Worm (Caenorhabditis elegans): ENCODE results near the gene K03H1.13.
A peak's percentile ranks its signal among the peaks of the same experiment; 100 is the strongest.

Gene K03H1.13

ce11 chrIII:9905307-9905706 is 44.8 kb downstream of the K03H1.13 start:
- TF ChIP-seq lin-15B (tag; optimal IDR thresholded peaks at IDR 0.05) (peak; percentile 24), ama-1 (optimal IDR thresholded peaks at IDR 0.05) (peak; percentile 49), hmg-11 (tag; optimal IDR thresholded peaks at IDR 0.05) (peak; percentile 35), snpc-4 (tag; optimal IDR thresholded peaks at IDR 0.05) (no peak), nfya-1 (tag; optimal IDR thresholded peaks at IDR 0.05; ENCODE audit: insufficient read depth) (peak; percentile 52), ceh-16 (tag; optimal IDR thresholded peaks at IDR 0.05) (no peak), fkh-10 (GFP tag; optimal IDR thresholded peaks at IDR 0.05) (peak; percentile 75)

- TF ChIP-seq mml-1 (tag; optimal IDR thresholded peaks at IDR 0.05) (no peak), fkh-2 (tag; optimal IDR thresholded peaks at IDR 0.05) (no peak), pqm-1 (tag; optimal IDR thresholded peaks at IDR 0.05) (peak; percentile 19), pha-4 (tag; optimal IDR thresholded peaks at IDR 0.05) (peak; percentile 41), elt-2 (tag; optimal IDR thresholded peaks at IDR 0.05) (peak; percentile 65)
These were observed 46.4 kb downstream of the K03H1.13 start for ce11 chrIII:9903694-9904292.

- no peak for TF ChIP-seq nhr-28 (tag; optimal IDR thresholded peaks at IDR 0.05)
- no peak for TF ChIP-seq hmg-11 (tag; optimal IDR thresholded peaks at IDR 0.05)
- no peak for TF ChIP-seq pqm-1 (tag; optimal IDR thresholded peaks at IDR 0.05)
- no peak for TF ChIP-seq elt-3 (tag; optimal IDR thresholded peaks at IDR 0.05)
- TF ChIP-seq unc-39 (tag; optimal IDR thresholded peaks at IDR 0.05) = no peak
- TF ChIP-seq daf-12 (tag; optimal IDR thresholded peaks at IDR 0.05) = no peak
- no peak for TF ChIP-seq nhr-25 (tag; optimal IDR thresholded peaks at IDR 0.05)
- no peak for TF ChIP-seq ceh-82 (tag; optimal IDR thresholded peaks at IDR 0.05)
- TF ChIP-seq skn-1 (tag; optimal IDR thresholded peaks at IDR 0.05) = no peak
- TF ChIP-seq zag-1 (tag; optimal IDR thresholded peaks at IDR 0.05) = no peak
- TF ChIP-seq ZK546.5 (tag; optimal IDR thresholded peaks at IDR 0.05) = no peak
These were observed 50.4 kb downstream of the K03H1.13 start for ce11 chrIII:9899720-9900119.
